Fruit fly (Drosophila melanogaster): ENCODE data around the gene CG14664.

- TF ChIP-seq psq (optimal IDR thresholded peaks at IDR 0.05) (no peak), insv (optimal IDR thresholded peaks at IDR 0.05) (no peak), ttk (optimal IDR thresholded peaks at IDR 0.05) (no peak), h (optimal IDR thresholded peaks at IDR 0.05) (no peak), Sin3A (optimal IDR thresholded peaks at IDR 0.05) (no peak)
Measured at dm6 chr3R:5252853-5253252, 28.9 kb downstream of the CG14664 start, which contains the start of gene CG1113.
